Fruit fly (Drosophila melanogaster) whole organism, embryonic: ENCODE results near the gene CG31663.

Experiments used
- B-H2 ChIP-seq: fragments of 200-800 bp; sonication (Bioruptor generic); optimal IDR thresholded peaks from 2 replicates; lab custom pipeline; 2018; ENCODE audit warnings: missing biosample characterization, mild to moderate bottlenecking, missing genetic modification characterization
- CG12942 ChIP-seq: fragments of 200-800 bp; sonication (Bioruptor generic); optimal IDR thresholded peaks from 3 replicates; lab custom pipeline; 2016; ENCODE audit warnings: missing biosample characterization, missing genetic modification characterization
- CG14050 ChIP-seq: fragments of 200-800 bp; sonication (Bioruptor generic); IDR thresholded peaks from 3 replicates; pipeline ENCODE4 v1.3.6; 2022; ENCODE audit warnings: missing biosample characterization, missing genetic modification characterization
- CG1832 ChIP-seq: fragments of 200-800 bp; sonication (Bioruptor generic); optimal IDR thresholded peaks from 2 replicates; lab custom pipeline; 2017; ENCODE audit warnings: missing biosample characterization, mild to moderate bottlenecking, missing genetic modification characterization, inconsistent platforms
- CG2199 ChIP-seq: fragments of 200-800 bp; sonication (Bioruptor generic); IDR thresholded peaks from 3 replicates; pipeline ENCODE4 v1.3.6; 2022; ENCODE audit warnings: missing biosample characterization, missing genetic modification characterization
- CG4820 ChIP-seq: fragments of 200-800 bp; sonication (Bioruptor generic); optimal IDR thresholded peaks from 3 replicates; lab custom pipeline; 2016; ENCODE audit warnings: missing biosample characterization, missing genetic modification characterization
- CG4854 ChIP-seq: fragments of 200-800 bp; sonication (Bioruptor generic); optimal IDR thresholded peaks from 2 replicates; lab custom pipeline; 2016; ENCODE audit warnings: missing biosample characterization, missing genetic modification characterization, inconsistent platforms
- CG6683 ChIP-seq: fragments of 200-800 bp; sonication (Bioruptor generic); optimal IDR thresholded peaks from 2 replicates; lab custom pipeline; 2017; ENCODE audit warnings: missing biosample characterization, mild to moderate bottlenecking, missing genetic modification characterization, missing genetic modification reagents
- CG6791 ChIP-seq: fragments of 200-800 bp; sonication (Bioruptor generic); IDR thresholded peaks from 3 replicates; pipeline ENCODE4 v1.3.6; 2022; ENCODE audit warnings: missing biosample characterization, missing genetic modification characterization; ENCODE audit not compliant: partially characterized antibody
- CG7745 ChIP-seq: fragments of 200-800 bp; sonication (Bioruptor generic); optimal IDR thresholded peaks from 2 replicates; lab custom pipeline; 2018; ENCODE audit warnings: missing biosample characterization, mild to moderate bottlenecking, missing genetic modification characterization, moderate library complexity
- CG7928 ChIP-seq: fragments of 200-800 bp; sonication (Bioruptor generic); optimal IDR thresholded peaks from 2 replicates; lab custom pipeline; 2017; ENCODE audit warnings: missing biosample characterization, mild to moderate bottlenecking, missing genetic modification characterization
- CG7963 ChIP-seq: fragments of 200-800 bp; sonication (Bioruptor generic); IDR thresholded peaks from 3 replicates; pipeline ENCODE4 v1.3.6; 2022; ENCODE audit warnings: missing biosample characterization, missing genetic modification characterization; ENCODE audit not compliant: partially characterized antibody
- CG7987 ChIP-seq: fragments of 200-800 bp; sonication (Bioruptor generic); optimal IDR thresholded peaks from 2 replicates; lab custom pipeline; 2018; ENCODE audit warnings: missing biosample characterization, mild to moderate bottlenecking, missing genetic modification characterization, moderate library complexity
- CG8478 ChIP-seq: fragments of >200 bp; optimal IDR thresholded peaks from 2 replicates; lab custom pipeline; 2018
- CG9215 ChIP-seq: fragments of 200-800 bp; sonication (Bioruptor generic); IDR thresholded peaks from 2 replicates; pipeline ENCODE4 v1.3.6; 2022; ENCODE audit warnings: missing biosample characterization, missing genetic modification characterization
- CrebB ChIP-seq: fragments of 200-800 bp; sonication (Bioruptor generic); optimal IDR thresholded peaks from 3 replicates; lab custom pipeline; 2018; ENCODE audit warnings: missing biosample characterization, mild to moderate bottlenecking, missing genetic modification characterization
- Doc3 ChIP-seq: fragments of 200-800 bp; sonication (Bioruptor generic); IDR thresholded peaks from 3 replicates; pipeline ENCODE4 v1.3.6; 2022; ENCODE audit warnings: missing biosample characterization, missing genetic modification characterization; ENCODE audit not compliant: partially characterized antibody
- Ets65A ChIP-seq: fragments of 200-800 bp; sonication (Bioruptor generic); peaks from one replicate; lab custom pipeline; 2016; ENCODE audit warnings: missing biosample characterization, missing genetic modification characterization
- HLH4C ChIP-seq: fragments of 200-800 bp; sonication (Bioruptor generic); IDR thresholded peaks from 3 replicates; pipeline ENCODE4 v1.3.6; 2022; ENCODE audit warnings: missing biosample characterization, missing genetic modification characterization; ENCODE audit not compliant: partially characterized antibody
- Kr ChIP-seq: fragments of 200-800 bp; sonication (Bioruptor generic); optimal IDR thresholded peaks from 2 replicates; lab custom pipeline; 2017; ENCODE audit warnings: missing biosample characterization, mild to moderate bottlenecking, missing genetic modification characterization
- Neu2 ChIP-seq: fragments of 200-800 bp; sonication (Bioruptor generic); optimal IDR thresholded peaks from 3 replicates; lab custom pipeline; 2016; ENCODE audit warnings: missing biosample characterization, missing genetic modification characterization, borderline replicate concordance
- Ptx1 ChIP-seq: fragments of 200-800 bp; sonication (Bioruptor generic); IDR thresholded peaks from 2 replicates; pipeline ENCODE4 v1.3.6; 2022; ENCODE audit warnings: missing biosample characterization, missing genetic modification characterization
- Ravus ChIP-seq: fragments of 200-800 bp; sonication (Bioruptor generic); IDR thresholded peaks from 2 replicates; pipeline ENCODE4 v1.3.6; 2022; ENCODE audit warnings: missing biosample characterization, missing genetic modification characterization
- Stat92E ChIP-seq, 3 experiments: fragments of >200 bp in 2 of 3; fragments of 200-800 bp in 1 of 3; sonication (Bioruptor generic) in 1 of 3; optimal IDR thresholded peaks; 2 replicates each; lab custom pipeline; 2017 to 2019; ENCODE audit warnings: missing biosample characterization in 3 of 3, missing genetic modification characterization in 3 of 3, mild to moderate bottlenecking in 1 of 3, moderate library complexity in 1 of 3
- Xrp1 ChIP-seq: fragments of 200-800 bp; sonication (Bioruptor generic); IDR thresholded peaks from 2 replicates; pipeline ENCODE4 v1.3.6; 2022; ENCODE audit warnings: missing biosample characterization, missing genetic modification characterization
- YL-1 ChIP-seq: fragments of 200-800 bp; sonication (Bioruptor generic); optimal IDR thresholded peaks from 3 replicates; lab custom pipeline; 2017; ENCODE audit warnings: missing biosample characterization, mild to moderate bottlenecking, missing genetic modification characterization
- aop ChIP-seq: fragments of 200-800 bp; sonication (Bioruptor generic); IDR thresholded peaks from 2 replicates; pipeline ENCODE4 v1.3.6; 2022; ENCODE audit warnings: missing biosample characterization, missing genetic modification characterization
- ap ChIP-seq: fragments of 200-800 bp; sonication (Bioruptor generic); IDR thresholded peaks from 2 replicates; pipeline ENCODE4 v1.3.6; 2022; ENCODE audit warnings: missing biosample characterization, missing genetic modification characterization
- ato ChIP-seq: fragments of 200-800 bp; sonication (Bioruptor generic); IDR thresholded peaks from 2 replicates; pipeline ENCODE4 v1.3.6; 2022; ENCODE audit warnings: missing biosample characterization, missing genetic modification characterization; ENCODE audit not compliant: partially characterized antibody
- br ChIP-seq: fragments of >200 bp; optimal IDR thresholded peaks from 2 replicates; lab custom pipeline; 2017
- exex ChIP-seq: fragments of 200-800 bp; sonication (Bioruptor generic); optimal IDR thresholded peaks from 4 replicates; lab custom pipeline; 2018; ENCODE audit warnings: missing biosample characterization, mild to moderate bottlenecking, missing genetic modification characterization, moderate library complexity
- gcm ChIP-seq: fragments of 200-800 bp; sonication (Bioruptor generic); optimal IDR thresholded peaks from 2 replicates; lab custom pipeline; 2019; ENCODE audit warnings: missing biosample characterization, mild to moderate bottlenecking, missing genetic modification characterization, moderate library complexity
- h ChIP-seq: fragments of >200 bp; optimal IDR thresholded peaks from 2 replicates; lab custom pipeline; 2017
- hth ChIP-seq: fragments of >200 bp; optimal IDR thresholded peaks from 2 replicates; lab custom pipeline; 2017; ENCODE audit warnings: inconsistent platforms
- jigr1 ChIP-seq: fragments of 200-800 bp; sonication (Bioruptor generic); IDR thresholded peaks from 3 replicates; pipeline ENCODE4 v1.3.6; 2022; ENCODE audit warnings: missing biosample characterization, missing genetic modification characterization
- ken ChIP-seq: fragments of 200-800 bp; sonication (Bioruptor generic); IDR thresholded peaks from 3 replicates; pipeline ENCODE4 v1.3.6; 2022; ENCODE audit warnings: missing biosample characterization, missing genetic modification characterization
- lola ChIP-seq, 3 experiments: fragments of >200 bp in 2 of 3; fragments of 200-800 bp in 1 of 3; sonication (Bioruptor generic) in 1 of 3; optimal IDR thresholded peaks; 2 replicates each; lab custom pipeline; 2017 to 2019; ENCODE audit warnings: missing biosample characterization in 3 of 3, missing genetic modification characterization in 3 of 3, mild to moderate bottlenecking in 1 of 3, moderate library complexity in 1 of 3
- odd ChIP-seq: fragments of 200-800 bp; sonication (Bioruptor generic); optimal IDR thresholded peaks from 2 replicates; lab custom pipeline; 2017; ENCODE audit warnings: missing biosample characterization, mild to moderate bottlenecking, missing genetic modification characterization
- p53 ChIP-seq: fragments of 200-800 bp; sonication (Bioruptor generic); optimal IDR thresholded peaks from 2 replicates; lab custom pipeline; 2016; ENCODE audit warnings: missing biosample characterization, missing genetic modification characterization
- phol ChIP-seq: fragments of 200-800 bp; sonication (Bioruptor generic); optimal IDR thresholded peaks from 3 replicates; lab custom pipeline; 2018; ENCODE audit warnings: missing biosample characterization, mild to moderate bottlenecking, missing genetic modification characterization, moderate library complexity
- sc ChIP-seq, 3 experiments: fragments of >200 bp in 2 of 3; fragments of 200-800 bp in 1 of 3; sonication (Bioruptor generic) in 1 of 3; optimal IDR thresholded peaks; 2 replicates in 2 of 3; 3 replicates in 1 of 3; lab custom pipeline; 2017; ENCODE audit warnings: mild to moderate bottlenecking in 1 of 3, missing biosample characterization in 1 of 3, missing genetic modification characterization in 1 of 3, missing genetic modification reagents in 1 of 3
- sima ChIP-seq: fragments of 200-800 bp; sonication (Bioruptor generic); optimal IDR thresholded peaks from 2 replicates; lab custom pipeline; 2016; ENCODE audit warnings: missing biosample characterization, missing genetic modification characterization
- slbo ChIP-seq: fragments of 200-800 bp; sonication (Bioruptor generic); IDR thresholded peaks from 2 replicates; pipeline ENCODE4 v1.3.6; 2022; ENCODE audit warnings: missing biosample characterization, missing genetic modification characterization
- sqz ChIP-seq: fragments of 200-800 bp; sonication (Bioruptor generic); optimal IDR thresholded peaks from 3 replicates; lab custom pipeline; 2018; ENCODE audit warnings: missing biosample characterization, mild to moderate bottlenecking, missing genetic modification characterization
- ssp ChIP-seq: fragments of 200-800 bp; sonication (Bioruptor generic); IDR thresholded peaks from 2 replicates; pipeline ENCODE4 v1.3.6; 2022; ENCODE audit warnings: missing biosample characterization, missing genetic modification characterization
- stwl ChIP-seq: fragments of 200-800 bp; sonication (Bioruptor generic); optimal IDR thresholded peaks from 3 replicates; lab custom pipeline; 2018; ENCODE audit warnings: missing biosample characterization, mild to moderate bottlenecking, missing genetic modification characterization, moderate library complexity
- tup ChIP-seq: fragments of 200-800 bp; sonication (Bioruptor generic); optimal IDR thresholded peaks from 2 replicates; lab custom pipeline; 2016; ENCODE audit warnings: missing biosample characterization, mild to moderate bottlenecking, missing genetic modification characterization, moderate library complexity
- vvl ChIP-seq: fragments of 200-800 bp; sonication (Bioruptor generic); IDR thresholded peaks from 2 replicates; pipeline ENCODE4 v1.3.6; 2022; ENCODE audit warnings: missing biosample characterization, missing genetic modification characterization
- zfh2 ChIP-seq: fragments of 200-800 bp; sonication (Bioruptor generic); optimal IDR thresholded peaks from 2 replicates; lab custom pipeline; 2016; ENCODE audit warnings: missing biosample characterization, missing genetic modification characterization

CG31663 gene

dm6 chr2L:1925917-1926864, 44.9 kb upstream of the CG31663 start (continued):
- TF ChIP-seq Stat92E (GFP tag; optimal IDR thresholded peaks at IDR 0.05; lab: Kevin White, UChicago) (no peak), Xrp1 (GFP tag; lab: Robert Waterston, UW) (peak; percentile 60; the same call in 1 of the 2 replicates), CG1832 (GFP tag; lab: Kevin White, UChicago) (no peak), ssp (GFP tag; lab: Robert Waterston, UW) (no peak), sima (GFP tag; lab: Kevin White, UChicago) (no peak), jigr1 (peak; percentile 14; the same call in 1 of the 3 replicates), CrebB (no peak), CG7987 (GFP tag; lab: Kevin White, UChicago) (no peak), CG8478 (lab: Kevin White, UChicago) (no peak), h (lab: Kevin White, UChicago) (no peak), B-H2 (no peak), Ravus (GFP tag; lab: Robert Waterston, UW) (no peak), ap (GFP tag; lab: Robert Waterston, UW) (no peak; the same call in 1 of the 2 replicates), CG4854 (GFP tag; lab: Kevin White, UChicago) (no peak), slbo (GFP tag; lab: Robert Waterston, UW) (peak; percentile 17; the same call in 1 of the 2 replicates), Ets65A (GFP tag; lab: Kevin White, UChicago) (no peak), Ptx1 (peak; percentile 37; the same call in 1 of the 2 replicates), CG14050 (GFP tag; lab: Robert Waterston, UW) (peak; percentile 28; the same call in 1 of the 3 replicates), exex (no peak), YL-1 (no peak), gcm (GFP tag; lab: Kevin White, UChicago) (peak; percentile 62), phol (tag; lab: Kevin White, UChicago) (peak; percentile 51), CG9215 (GFP tag; lab: Robert Waterston, UW) (no peak), Doc3 (GFP tag; lab: Robert Waterston, UW) (no peak), Neu2 (no peak), Kr (GFP tag; lab: Kevin White, UChicago) (no peak), br (no peak), lola (GFP tag; optimal IDR thresholded peaks at IDR 0.05; lab: Kevin White, UChicago) (no peak), stwl (tag; lab: Kevin White, UChicago) (no peak), odd (GFP tag; lab: Kevin White, UChicago) (no peak), CG6791 (GFP tag; lab: Robert Waterston, UW) (no peak), vvl (peak; percentile 54; the same call in 1 of the 2 replicates), p53 (GFP tag; lab: Kevin White, UChicago) (no peak), CG7963 (no peak), hth (lab: Kevin White, UChicago) (no peak), sc (optimal IDR thresholded peaks at IDR 0.05; lab: Kevin White, UChicago) (no peak), sc (GFP tag; optimal IDR thresholded peaks at IDR 0.05; lab: Kevin White, UChicago) (no peak), CG2199 (GFP tag; lab: Robert Waterston, UW) (no peak), tup (no peak), ato (GFP tag; lab: Robert Waterston, UW) (no peak), aop (GFP tag; lab: Robert Waterston, UW) (no peak), HLH4C (GFP tag; lab: Robert Waterston, UW) (no peak), ken (GFP tag; lab: Robert Waterston, UW) (peak; percentile 60; the same call in 2 of the 3 replicates), CG7745 (no peak), CG4820 (peak; percentile 17), zfh2 (GFP tag; lab: Kevin White, UChicago) (no peak), CG6683 (no peak), CG12942 (GFP tag; lab: Kevin White, UChicago) (no peak), sqz (no peak), CG7928 (no peak)
